Worm (Caenorhabditis elegans): ENCODE results near the gene irld-24.

The irld-24 gene

DNA sequence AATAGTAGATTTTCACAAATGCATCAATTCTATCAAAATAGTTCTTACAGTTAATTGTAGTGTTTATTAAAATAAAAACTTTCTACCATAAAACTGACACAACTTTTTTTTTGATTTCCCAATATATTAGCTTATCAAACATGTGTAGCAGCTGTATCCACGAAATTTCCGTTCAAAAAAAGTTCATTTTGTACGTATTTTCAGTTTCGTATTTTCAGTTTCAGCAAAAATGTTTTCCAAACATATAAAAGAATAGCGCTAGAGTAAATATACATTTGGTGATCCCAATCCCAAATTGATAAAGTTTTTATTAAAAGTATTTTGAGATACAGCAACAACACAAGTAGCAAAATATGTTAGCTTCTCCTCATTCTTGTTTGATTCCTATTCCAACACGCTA, 43.0 kb downstream of the irld-24 start:
- TF ChIP-seq W03F9.2 (tag; optimal IDR thresholded peaks at IDR 0.05) (no peak), him-1 (tag; optimal IDR thresholded peaks at IDR 0.05) (no peak), dao-5 (tag; optimal IDR thresholded peaks at IDR 0.05) (no peak)

ce11 chrX:14029872-14030271, 43.5 kb downstream of the irld-24 start:
- TF ChIP-seq dao-5 (tag; optimal IDR thresholded peaks at IDR 0.05) (no peak), him-1 (tag; optimal IDR thresholded peaks at IDR 0.05) (no peak), W03F9.2 (tag; optimal IDR thresholded peaks at IDR 0.05) (no peak)

ce11 chrX:14030524-14030923, 44.1 kb downstream of the irld-24 start:
- no peak for TF ChIP-seq dao-5 (tag; optimal IDR thresholded peaks at IDR 0.05)
- no peak for TF ChIP-seq W03F9.2 (tag; optimal IDR thresholded peaks at IDR 0.05)
- no peak for TF ChIP-seq him-1 (tag; optimal IDR thresholded peaks at IDR 0.05)

DNA sequence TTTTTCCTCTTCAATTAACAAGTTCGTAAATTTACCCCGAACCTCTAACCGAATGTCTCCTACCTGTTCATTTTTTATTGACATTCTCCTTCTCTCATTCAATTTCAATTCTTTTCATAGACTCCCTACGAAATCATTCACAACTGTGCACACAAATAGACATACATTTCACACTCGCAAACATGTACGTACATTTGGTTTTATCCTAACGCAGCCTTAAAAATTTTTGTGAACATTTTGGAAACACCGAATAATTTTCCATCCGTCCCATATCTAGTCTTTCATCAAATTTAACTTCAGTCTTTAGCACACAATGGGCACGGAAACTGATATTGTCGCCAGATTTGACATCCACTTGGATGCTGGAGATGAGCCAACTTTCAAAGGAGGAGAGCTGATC, 47.1 kb downstream of the irld-24 start, which contains the start of gene arrd-25:
Gene arrd-25 (plus strand): TSS at position 301 of the 400 bp plus-strand sequence.
- TF ChIP-seq dao-5 (tag; optimal IDR thresholded peaks at IDR 0.05) (no peak), him-1 (tag; optimal IDR thresholded peaks at IDR 0.05) (no peak), W03F9.2 (tag; optimal IDR thresholded peaks at IDR 0.05) (no peak)

ce11 chrX:14039293-14039692, 52.9 kb downstream of the irld-24 start:
- TF ChIP-seq dao-5 (tag; optimal IDR thresholded peaks at IDR 0.05), result no peak
- no peak for TF ChIP-seq him-1 (tag; optimal IDR thresholded peaks at IDR 0.05)
- TF ChIP-seq W03F9.2 (tag; optimal IDR thresholded peaks at IDR 0.05), result no peak

Data from whole organism, L4/young adult.